Worm (Caenorhabditis elegans) whole organism, L3 larva: Measurements from ENCODE around the gene nhr-7.

Experiments
- aly-2 ChIP-seq: fragments of 150-350 bp; optimal IDR thresholded peaks from 2 replicates; lab custom pipeline; 2014; ENCODE audit warnings: missing biosample characterization, missing genetic modification characterization
- ama-1 ChIP-seq: fragments of 150-350 bp; optimal IDR thresholded peaks from 2 replicates; lab custom pipeline; 2018
- ceh-28 ChIP-seq: fragments of 150-350 bp; optimal IDR thresholded peaks from 2 replicates; lab custom pipeline; 2014; ENCODE audit warnings: missing biosample characterization, missing genetic modification reagents, missing genetic modification characterization
- ceh-82 ChIP-seq: fragments of 150-350 bp; optimal IDR thresholded peaks from 2 replicates; lab custom pipeline; 2014; ENCODE audit warnings: missing biosample characterization, missing genetic modification characterization
- ceh-9 ChIP-seq: sonication (generic microtip); optimal IDR thresholded peaks from 2 replicates; lab custom pipeline; 2018; ENCODE audit warnings: missing biosample characterization, missing genetic modification characterization
- daf-12 ChIP-seq: fragments of 150-350 bp; optimal IDR thresholded peaks from 2 replicates; lab custom pipeline; 2014; ENCODE audit warnings: missing biosample characterization, missing genetic modification reagents, missing genetic modification characterization
- egl-27 ChIP-seq: sonication (generic microtip); optimal IDR thresholded peaks from 4 replicates; lab custom pipeline; 2017; ENCODE audit warnings: missing biosample characterization, missing genetic modification reagents, missing genetic modification characterization
- elt-1 ChIP-seq: fragments of 150-350 bp; optimal IDR thresholded peaks from 2 replicates; lab custom pipeline; 2014; ENCODE audit warnings: missing biosample characterization, missing genetic modification characterization
- elt-2 ChIP-seq: sonication (generic microtip); optimal IDR thresholded peaks from 2 replicates; lab custom pipeline; 2016; ENCODE audit warnings: missing genetic modification reagents, mild to moderate bottlenecking, missing genetic modification characterization, missing compliant biosample characterization
- elt-3 ChIP-seq, 3 experiments: fragments of 150-350 bp in 1 of 3; sonication (generic microtip) in 2 of 3; optimal IDR thresholded peaks; 2 replicates in 2 of 3; 4 replicates in 1 of 3; lab custom pipeline; 2014 to 2017; ENCODE audit warnings: missing biosample characterization in 3 of 3, missing genetic modification characterization in 3 of 3
- fkh-10 ChIP-seq: sonication (generic microtip); optimal IDR thresholded peaks from 2 replicates; lab custom pipeline; 2017; ENCODE audit warnings: missing biosample characterization, missing genetic modification reagents, missing genetic modification characterization
- fkh-2 ChIP-seq: fragments of 150-350 bp; optimal IDR thresholded peaks from 2 replicates; lab custom pipeline; 2014; ENCODE audit warnings: missing biosample characterization, missing genetic modification reagents, missing genetic modification characterization
- fos-1 ChIP-seq: fragments of 150-350 bp; optimal IDR thresholded peaks from 2 replicates; lab custom pipeline; 2014; ENCODE audit warnings: missing biosample characterization, missing genetic modification characterization
- hmg-11 ChIP-seq: sonication (generic microtip); optimal IDR thresholded peaks from 2 replicates; lab custom pipeline; 2016; ENCODE audit warnings: missing genetic modification characterization, missing compliant biosample characterization
- jun-1 ChIP-seq: fragments of 150-350 bp; optimal IDR thresholded peaks from 2 replicates; lab custom pipeline; 2014; ENCODE audit warnings: missing biosample characterization, missing genetic modification reagents, missing genetic modification characterization
- lin-15B ChIP-seq: fragments of 150-350 bp; optimal IDR thresholded peaks from 2 replicates; lab custom pipeline; 2014; ENCODE audit warnings: missing biosample characterization, missing genetic modification characterization
- lsy-12 ChIP-seq: sonication (generic microtip); optimal IDR thresholded peaks from 2 replicates; lab custom pipeline; 2016; ENCODE audit warnings: mild to moderate bottlenecking, missing genetic modification characterization, missing compliant biosample characterization
- mml-1 ChIP-seq: fragments of 150-350 bp; sonication (generic microtip); optimal IDR thresholded peaks from 3 replicates; lab custom pipeline; 2014; ENCODE audit warnings: missing biosample characterization, missing genetic modification characterization
- nfya-1 ChIP-seq: sonication (generic microtip); optimal IDR thresholded peaks from 2 replicates; lab custom pipeline; 2017; ENCODE audit warnings: missing genetic modification characterization, mild to moderate bottlenecking, missing compliant biosample characterization, antibody characterized with exemption, moderate library complexity; ENCODE audit not compliant: insufficient read depth
- nhr-11 ChIP-seq: fragments of 150-350 bp; optimal IDR thresholded peaks from 2 replicates; lab custom pipeline; 2014; ENCODE audit warnings: missing biosample characterization, missing genetic modification characterization
- nhr-237 ChIP-seq: fragments of 150-350 bp; optimal IDR thresholded peaks from 2 replicates; lab custom pipeline; 2014; ENCODE audit warnings: missing biosample characterization, missing genetic modification characterization
- nhr-28 ChIP-seq: fragments of 150-350 bp; optimal IDR thresholded peaks from 2 replicates; lab custom pipeline; 2014; ENCODE audit warnings: missing biosample characterization, missing genetic modification characterization
- nhr-67 ChIP-seq: fragments of 150-350 bp; optimal IDR thresholded peaks from 2 replicates; lab custom pipeline; 2014; ENCODE audit warnings: missing biosample characterization, missing genetic modification characterization
- nhr-77 ChIP-seq: fragments of 150-350 bp; optimal IDR thresholded peaks from 2 replicates; lab custom pipeline; 2014; ENCODE audit warnings: missing biosample characterization, missing genetic modification characterization
- pha-4 ChIP-seq: fragments of 150-350 bp; optimal IDR thresholded peaks from 2 replicates; lab custom pipeline; 2014; ENCODE audit warnings: missing biosample characterization, missing genetic modification reagents, missing genetic modification characterization
- pqm-1 ChIP-seq: fragments of 150-350 bp; optimal IDR thresholded peaks from 2 replicates; lab custom pipeline; 2017; ENCODE audit warnings: missing biosample characterization, missing genetic modification characterization, inconsistent platforms
- sea-2 ChIP-seq: fragments of 150-350 bp; sonication (generic microtip); optimal IDR thresholded peaks from 4 replicates; lab custom pipeline; 2014; ENCODE audit warnings: missing biosample characterization, missing genetic modification reagents, missing genetic modification characterization
- skn-1 ChIP-seq: fragments of 150-350 bp; optimal IDR thresholded peaks from 2 replicates; lab custom pipeline; 2014; ENCODE audit warnings: missing biosample characterization, missing genetic modification characterization
- snpc-4 ChIP-seq: fragments of 150-350 bp; optimal IDR thresholded peaks from 2 replicates; lab custom pipeline; 2014; ENCODE audit warnings: missing biosample characterization, missing genetic modification characterization
- unc-39 ChIP-seq: sonication (generic microtip); optimal IDR thresholded peaks from 4 replicates; lab custom pipeline; 2017; ENCODE audit warnings: missing biosample characterization, missing genetic modification characterization
- zag-1 ChIP-seq: fragments of 150-350 bp; optimal IDR thresholded peaks from 2 replicates; lab custom pipeline; 2014; ENCODE audit warnings: missing biosample characterization, missing genetic modification characterization
- ztf-11 ChIP-seq: fragments of 150-350 bp; optimal IDR thresholded peaks from 2 replicates; lab custom pipeline; 2014; ENCODE audit warnings: missing biosample characterization, missing genetic modification characterization
- ztf-4 ChIP-seq: fragments of 150-350 bp; optimal IDR thresholded peaks from 2 replicates; lab custom pipeline; 2014; ENCODE audit warnings: missing biosample characterization, missing genetic modification characterization

The nhr-7 gene

ce11 chrIV:11296787-11297186, 25.6 kb upstream of the nhr-7 start, which contains the start of gene mttu-1:
Gene mttu-1 (minus strand): TSS chrIV:11296887.
- TF ChIP-seq pqm-1 (tag; lab: Kevin White, UChicago) (no peak), daf-12 (no peak), snpc-4 (tag; lab: Kevin White, UChicago) (no peak), ceh-28 (tag; lab: Kevin White, UChicago) (no peak), pha-4 (no peak), nhr-77 (no peak), elt-3 (tag; optimal IDR thresholded peaks at IDR 0.05; lab: Kevin White, UChicago) (no peak), sea-2 (GFP tag; lab: Kevin White, UChicago) (no peak), ama-1 (no peak), mml-1 (tag; lab: Kevin White, UChicago) (no peak), nfya-1 (tag; lab: Kevin White, UChicago) (no peak), aly-2 (no peak), ceh-82 (tag; lab: Kevin White, UChicago) (no peak), fkh-2 (tag; lab: Kevin White, UChicago) (no peak), nhr-28 (tag; lab: Kevin White, UChicago) (no peak), lin-15B (tag; lab: Kevin White, UChicago) (no peak), fkh-10 (GFP tag; lab: Kevin White, UChicago) (no peak), nhr-11 (no peak), lsy-12 (tag; lab: Kevin White, UChicago) (no peak)

DNA sequence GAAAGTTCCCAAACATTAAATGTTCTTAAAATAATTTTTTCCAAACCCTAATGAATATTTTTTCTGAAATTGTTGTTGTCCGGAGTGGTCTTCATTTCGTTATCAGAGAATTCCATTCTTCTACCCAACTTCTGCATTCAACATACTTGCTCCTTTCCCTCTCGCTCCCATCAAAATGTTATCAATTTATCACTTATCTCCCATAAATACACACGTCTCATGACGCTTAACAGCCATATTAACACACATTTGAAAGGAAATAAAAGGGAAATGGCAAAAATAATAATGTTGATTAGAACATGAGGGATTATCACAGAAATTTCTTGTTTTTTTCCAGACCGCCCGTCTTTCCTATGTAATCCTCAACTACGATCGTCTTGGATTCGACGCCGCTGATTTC, 17.8 kb upstream of the nhr-7 start:
- TF ChIP-seq pha-4 = peak; percentile 53
- TF ChIP-seq pqm-1 (tag; lab: Kevin White, UChicago) = peak; percentile 90
- TF ChIP-seq elt-2 (tag; lab: Kevin White, UChicago) = peak; percentile 97
- TF ChIP-seq ceh-9 = no peak
- TF ChIP-seq ceh-28 (tag; lab: Kevin White, UChicago) = no peak
- no peak for TF ChIP-seq fos-1

- TF ChIP-seq ztf-11 (no peak), pha-4 (peak; percentile 44)
These were observed 16.3 kb upstream of the nhr-7 start, which contains the start of gene F54D1.6 for ce11 chrIV:11287511-11287910. Gene F54D1.6 (plus strand): TSS chrIV:11287811.

ce11 chrIV:11286112-11286511, 14.9 kb upstream of the nhr-7 start:
- TF ChIP-seq pha-4 = peak; percentile 46
- TF ChIP-seq elt-2 (tag; lab: Kevin White, UChicago) = peak; percentile 31
- TF ChIP-seq nhr-77 = no peak
- TF ChIP-seq pqm-1 (tag; lab: Kevin White, UChicago) = peak; percentile 71

DNA sequence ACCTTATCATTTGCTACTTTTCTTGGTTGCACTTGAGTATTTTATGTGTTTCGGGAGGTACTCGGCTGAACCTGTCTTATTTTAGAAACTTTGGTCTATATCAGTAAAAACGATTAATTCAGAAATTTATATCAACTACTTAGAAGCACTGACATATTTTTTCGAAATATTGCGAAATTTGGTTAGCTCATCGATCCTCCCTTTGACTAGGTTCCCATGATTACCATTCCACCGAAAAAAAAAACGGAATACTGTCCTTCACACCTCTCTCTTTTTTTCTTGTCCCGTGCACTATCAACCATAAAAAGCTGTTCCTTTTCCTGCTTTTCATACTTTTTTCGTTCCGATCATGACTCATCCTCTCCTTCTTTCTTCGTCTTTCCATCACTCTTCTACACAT, 14.1 kb upstream of the nhr-7 start:
- TF ChIP-seq elt-2 (tag; lab: Kevin White, UChicago) (peak; percentile 4), pha-4 (peak; percentile 12), lsy-12 (tag; lab: Kevin White, UChicago) (no peak)

- peak; percentile 78 for TF ChIP-seq jun-1 (tag; lab: Kevin White, UChicago)
- TF ChIP-seq skn-1 (tag; lab: Kevin White, UChicago) = peak; percentile 42
- peak; percentile 95 for TF ChIP-seq pha-4
- peak; percentile 53 for TF ChIP-seq fos-1
- TF ChIP-seq elt-2 (tag; lab: Kevin White, UChicago) = peak; percentile 98
- no peak for TF ChIP-seq nhr-67 (tag; lab: Kevin White, UChicago)
- TF ChIP-seq lsy-12 (tag; lab: Kevin White, UChicago) = no peak
- no peak for TF ChIP-seq egl-27
- peak; percentile 93 for TF ChIP-seq pqm-1 (tag; lab: Kevin White, UChicago)
These were observed 13.0 kb upstream of the nhr-7 start for ce11 chrIV:11284102-11284531.

DNA sequence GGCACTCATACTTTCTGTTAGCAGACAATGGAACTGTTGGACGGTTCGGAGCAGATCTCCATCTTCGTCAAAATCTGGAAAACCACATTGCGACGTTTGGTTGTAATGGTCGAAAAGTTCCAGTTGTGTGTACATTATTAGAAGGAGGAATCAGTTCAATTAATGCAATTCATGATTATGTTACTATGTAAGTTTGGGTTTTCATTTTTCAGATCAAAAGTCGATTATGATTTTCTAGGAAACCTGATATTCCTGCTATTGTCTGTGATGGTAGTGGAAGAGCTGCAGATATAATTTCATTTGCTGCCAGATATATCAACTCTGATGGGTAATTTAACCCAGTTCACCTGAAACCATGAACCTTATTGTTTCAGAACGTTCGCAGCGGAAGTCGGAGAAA, 4.9 kb upstream of the nhr-7 start:
- TF ChIP-seq nhr-237 (no peak), ztf-11 (no peak), pqm-1 (tag; lab: Kevin White, UChicago) (no peak)

DNA sequence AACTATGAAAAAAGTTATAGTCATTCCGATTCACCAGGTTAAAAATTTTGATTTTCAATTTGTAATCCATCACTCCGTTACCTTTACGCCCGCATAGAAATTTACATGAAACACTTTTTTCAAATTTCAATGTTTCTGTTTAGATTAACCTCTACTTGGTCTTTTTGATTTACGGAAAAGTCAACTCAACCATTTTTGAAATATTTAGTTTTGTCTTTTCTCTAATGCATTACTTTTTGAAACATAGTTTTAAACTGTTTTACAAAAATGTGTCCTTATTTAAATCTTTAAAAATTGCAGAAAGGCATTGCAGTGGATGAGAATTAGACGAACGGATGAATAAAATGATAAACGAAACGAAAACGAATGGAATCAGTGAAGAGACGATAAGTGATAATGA, 2.0 kb upstream of the nhr-7 start, which contains the start of gene gtl-2:
TSS of gene gtl-2 (plus strand) at position 301 of the 400 bp plus-strand sequence.
- TF ChIP-seq ztf-4 (tag; lab: Kevin White, UChicago) (no peak), egl-27 (no peak), pqm-1 (tag; lab: Kevin White, UChicago) (no peak), nhr-67 (tag; lab: Kevin White, UChicago) (no peak), daf-12 (no peak), elt-2 (tag; lab: Kevin White, UChicago) (no peak), aly-2 (no peak), nhr-11 (no peak), fos-1 (no peak), elt-1 (tag; lab: Kevin White, UChicago) (no peak), lin-15B (tag; lab: Kevin White, UChicago) (no peak), unc-39 (tag; lab: Kevin White, UChicago) (no peak), nhr-237 (no peak), fkh-2 (tag; lab: Kevin White, UChicago) (no peak), nfya-1 (tag; lab: Kevin White, UChicago) (no peak), hmg-11 (no peak), zag-1 (tag; lab: Kevin White, UChicago) (no peak)
